Worm (Caenorhabditis elegans) whole organism, L4/young adult: ENCODE data around the gene M163.7.

Experiments used
- W03F9.2 ChIP-seq: fragments of 150-350 bp; optimal IDR thresholded peaks from 2 replicates; lab custom pipeline; 2014; ENCODE audit warnings: missing biosample characterization, missing genetic modification characterization
- him-1 ChIP-seq: sonication (generic microtip); optimal IDR thresholded peaks from 2 replicates; lab custom pipeline; 2016; ENCODE audit warnings: missing genotype, missing genetic modification reagents, missing genetic modification characterization, missing compliant biosample characterization

DNA sequence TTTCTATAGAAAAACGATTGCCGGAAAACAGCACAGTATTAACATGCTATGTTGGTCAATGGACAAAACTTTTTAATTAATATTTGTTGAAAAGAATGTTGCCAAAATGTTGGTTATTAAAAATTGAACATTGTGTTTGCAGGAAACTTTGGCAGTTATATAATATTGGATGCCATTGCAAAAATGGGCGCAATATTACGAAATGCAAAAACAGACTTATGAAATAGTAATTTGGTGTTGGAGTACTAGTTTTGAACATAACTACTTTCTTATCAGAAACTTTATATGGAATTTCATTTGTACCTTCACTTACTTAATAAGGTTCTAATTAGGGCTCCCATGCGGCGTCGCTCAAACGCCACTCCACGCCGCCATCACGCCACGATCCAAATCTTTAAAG is 45.7 kb downstream of the M163.7 start:
- no peak for TF ChIP-seq him-1 (tag; lab: Kevin White, UChicago)
- no peak for TF ChIP-seq W03F9.2 (tag; lab: Kevin White, UChicago)
